Fruit fly (Drosophila melanogaster) Kc167 (cell line): ENCODE measurements around the gene blot.

Experiments used
- Myc ChIP-seq: fragments of >200 bp; optimal IDR thresholded peaks from 2 replicates; lab custom pipeline; 2017; ENCODE audit warnings: missing external identifiers
- Sin3A ChIP-seq: fragments of >200 bp; optimal IDR thresholded peaks from 2 replicates; lab custom pipeline; 2018; ENCODE audit warnings: missing external identifiers
- h ChIP-seq: fragments of >200 bp; optimal IDR thresholded peaks from 3 replicates; lab custom pipeline; 2018; ENCODE audit warnings: missing external identifiers
- psq ChIP-seq: fragments of >200 bp; optimal IDR thresholded peaks from 2 replicates; lab custom pipeline; 2017; ENCODE audit warnings: missing external identifiers

dm6 chr3L:17436331-17436730 lies 15.0 kb upstream of the blot start, which contains the start of gene CG12229:
- TF ChIP-seq Sin3A (lab: Kevin White, UChicago): no peak
- TF ChIP-seq Myc (lab: Kevin White, UChicago): no peak
- TF ChIP-seq psq (lab: Kevin White, UChicago): no peak
- no peak for TF ChIP-seq h
